Worm (Caenorhabditis elegans) whole organism, young adult: ENCODE results near the gene rmd-1.

Experiments
- B0019.2 ChIP-seq: fragments of 200-800 bp; sonication (Bioruptor generic); conservative IDR thresholded peaks from 2 replicates; pipeline ENCODE4 v1.3.6; 2022; ENCODE audit warnings: missing genetic modification reagents, missing genetic modification characterization, missing compliant biosample characterization
- B0035.1 ChIP-seq: sonication (generic microtip); optimal IDR thresholded peaks from 2 replicates; lab custom pipeline; 2016; ENCODE audit warnings: missing genetic modification characterization, mild to moderate bottlenecking, missing compliant biosample characterization, missing genotype, missing genetic modification reagents
- B0261.1 ChIP-seq: sonication (generic microtip); optimal IDR thresholded peaks from 2 replicates; lab custom pipeline; 2016; ENCODE audit warnings: mild to moderate bottlenecking, missing genetic modification characterization, moderate library complexity, missing compliant biosample characterization
- C06A6.2 ChIP-seq: fragments of 200-800 bp; sonication (Bioruptor generic); conservative IDR thresholded peaks from 2 replicates; pipeline ENCODE4 v1.3.6; 2022; ENCODE audit warnings: missing genetic modification characterization, missing compliant biosample characterization
- C17E4.6 ChIP-seq: fragments of 200-800 bp; sonication (Bioruptor generic); IDR thresholded peaks from 2 replicates; pipeline ENCODE4 v1.3.6; 2022; ENCODE audit warnings: missing genetic modification reagents, missing genetic modification characterization, missing compliant biosample characterization
- D2030.7 ChIP-seq: fragments of 200-800 bp; sonication (Bioruptor generic); IDR thresholded peaks from 2 replicates; pipeline ENCODE4 v1.3.6; 2022; ENCODE audit warnings: missing genetic modification reagents, missing genetic modification characterization, missing compliant biosample characterization
- F33H1.4 ChIP-seq: fragments of 200-800 bp; sonication (Bioruptor generic); IDR thresholded peaks from 2 replicates; pipeline ENCODE4 v1.3.6; 2022; ENCODE audit warnings: missing genetic modification reagents, missing genetic modification characterization, missing compliant biosample characterization
- F37B4.10 ChIP-seq: fragments of 200-800 bp; sonication (Bioruptor generic); IDR thresholded peaks from 2 replicates; pipeline ENCODE4 v1.3.6; 2022; ENCODE audit warnings: missing genetic modification characterization, missing compliant biosample characterization
- F49E8.2 ChIP-seq: sonication (generic microtip); optimal IDR thresholded peaks from 3 replicates; lab custom pipeline; 2017; ENCODE audit warnings: missing genetic modification characterization, mild to moderate bottlenecking, missing compliant biosample characterization, antibody characterized with exemption, moderate library complexity; ENCODE audit not compliant: insufficient read depth
- K12H6.12 ChIP-seq: fragments of 200-800 bp; sonication (Bioruptor generic); optimal IDR thresholded peaks from 2 replicates; lab custom pipeline; 2018; ENCODE audit warnings: mild to moderate bottlenecking, missing genetic modification characterization, missing compliant biosample characterization
- T07F8.4 ChIP-seq: sonication (generic microtip); optimal IDR thresholded peaks from 2 replicates; lab custom pipeline; 2016; ENCODE audit warnings: mild to moderate bottlenecking, missing genetic modification characterization, moderate library complexity, missing compliant biosample characterization
- Y67H2A.10 ChIP-seq: fragments of 200-800 bp; sonication (Bioruptor generic); conservative IDR thresholded peaks from 2 replicates; pipeline ENCODE4 v1.3.6; 2022; ENCODE audit warnings: missing genetic modification reagents, missing genetic modification characterization, missing compliant biosample characterization
- athp-1 ChIP-seq: sonication (generic microtip); optimal IDR thresholded peaks from 2 replicates; lab custom pipeline; 2017; ENCODE audit warnings: mild to moderate bottlenecking, missing genetic modification characterization, missing compliant biosample characterization
- attf-3 ChIP-seq: fragments of 200-800 bp; sonication (Bioruptor generic); conservative IDR thresholded peaks from 2 replicates; pipeline ENCODE4 v1.3.6; 2022; ENCODE audit warnings: missing genetic modification reagents, missing genetic modification characterization, missing compliant biosample characterization
- bed-2 ChIP-seq: fragments of 200-800 bp; sonication (Bioruptor generic); IDR thresholded peaks from 2 replicates; pipeline ENCODE4 v1.3.6; 2022; ENCODE audit warnings: missing genetic modification reagents, missing genetic modification characterization, missing compliant biosample characterization
- ccch-3 ChIP-seq: fragments of 200-800 bp; sonication (Bioruptor generic); optimal IDR thresholded peaks from 2 replicates; lab custom pipeline; 2018; ENCODE audit warnings: mild to moderate bottlenecking, missing genetic modification characterization, missing compliant biosample characterization
- cebp-1 ChIP-seq, 2 experiments: fragments of 200-800 bp in 1 of 2; sonication (Bioruptor generic) in 1 of 2; sonication (generic microtip) in 1 of 2; IDR thresholded peaks in 1 of 2; optimal IDR thresholded peaks in 1 of 2; 2 replicates each; pipeline versions ENCODE4 v1.3.6 to Lab custom; 2017 to 2022; ENCODE audit warnings: missing compliant biosample characterization in 2 of 2, missing genetic modification characterization in 2 of 2, mild to moderate bottlenecking in 1 of 2, missing genetic modification reagents in 1 of 2, moderate library complexity in 1 of 2
- ceh-27 ChIP-seq: fragments of 200-800 bp; sonication (Bioruptor generic); optimal IDR thresholded peaks from 2 replicates; lab custom pipeline; 2018; ENCODE audit warnings: mild to moderate bottlenecking, missing genetic modification characterization, moderate library complexity, missing compliant biosample characterization
- ceh-58 ChIP-seq: fragments of 200-800 bp; sonication (Bioruptor generic); IDR thresholded peaks from 2 replicates; pipeline ENCODE4 v1.3.6; 2022; ENCODE audit warnings: missing genetic modification characterization, missing compliant biosample characterization
- ceh-79 ChIP-seq: sonication (generic microtip); optimal IDR thresholded peaks from 2 replicates; lab custom pipeline; 2017; ENCODE audit warnings: mild to moderate bottlenecking, missing genetic modification characterization, missing compliant biosample characterization
- ceh-91 ChIP-seq: fragments of 200-800 bp; sonication (Bioruptor generic); IDR thresholded peaks from 2 replicates; pipeline ENCODE4 v1.3.6; 2022; ENCODE audit warnings: missing genetic modification reagents, missing genetic modification characterization, missing compliant biosample characterization
- dpl-1 ChIP-seq: fragments of 150-350 bp; optimal IDR thresholded peaks from 2 replicates; lab custom pipeline; 2014; ENCODE audit warnings: missing biosample characterization, missing genetic modification reagents, missing genetic modification characterization
- efl-1 ChIP-seq: fragments of 150-350 bp; optimal IDR thresholded peaks from 2 replicates; lab custom pipeline; 2014; ENCODE audit warnings: missing biosample characterization, missing genetic modification reagents, missing genetic modification characterization
- egl-18 ChIP-seq: fragments of 200-800 bp; sonication (Bioruptor generic); IDR thresholded peaks from 2 replicates; pipeline ENCODE4 v1.3.6; 2022; ENCODE audit warnings: missing genetic modification reagents, missing genetic modification characterization, missing compliant biosample characterization
- gei-17 ChIP-seq: fragments of 200-800 bp; sonication (Bioruptor generic); optimal IDR thresholded peaks from 2 replicates; lab custom pipeline; 2018; ENCODE audit warnings: mild to moderate bottlenecking, missing genetic modification characterization, missing compliant biosample characterization
- lin-26 ChIP-seq: fragments of 200-800 bp; sonication (Bioruptor generic); IDR thresholded peaks from 2 replicates; pipeline ENCODE4 v1.3.6; 2022; ENCODE audit warnings: missing genetic modification reagents, missing genetic modification characterization, missing compliant biosample characterization
- lin-35 ChIP-seq, 3 experiments: fragments of 150-350 bp in 2 of 3; sonication (generic microtip) in 1 of 3; optimal IDR thresholded peaks; 2 replicates each; lab custom pipeline; 2014 to 2018; ENCODE audit warnings: missing biosample characterization in 3 of 3, missing genetic modification characterization in 3 of 3, missing genetic modification reagents in 3 of 3
- lin-54 ChIP-seq: fragments of 200-800 bp; sonication (Bioruptor generic); optimal IDR thresholded peaks from 2 replicates; lab custom pipeline; 2018; ENCODE audit warnings: mild to moderate bottlenecking, missing genetic modification characterization, missing compliant biosample characterization
- lsy-27 ChIP-seq: sonication (generic microtip); optimal IDR thresholded peaks from 2 replicates; lab custom pipeline; 2017; ENCODE audit warnings: missing genetic modification characterization, mild to moderate bottlenecking, missing compliant biosample characterization, antibody characterized with exemption, missing genotype, borderline replicate concordance; ENCODE audit not compliant: insufficient read depth
- madf-6 ChIP-seq: fragments of 200-800 bp; sonication (Bioruptor generic); IDR thresholded peaks from 2 replicates; pipeline ENCODE4 v1.3.6; 2022; ENCODE audit warnings: missing genetic modification reagents, missing genetic modification characterization, missing compliant biosample characterization
- mel-28 ChIP-seq: sonication (generic microtip); optimal IDR thresholded peaks from 2 replicates; lab custom pipeline; 2016; ENCODE audit warnings: borderline replicate concordance, mild to moderate bottlenecking, missing genetic modification characterization, missing compliant biosample characterization
- mes-4 ChIP-seq: sonication (generic microtip); optimal IDR thresholded peaks from 2 replicates; lab custom pipeline; 2016; ENCODE audit warnings: missing genotype, missing genetic modification characterization, missing compliant biosample characterization
- mxl-1 ChIP-seq: sonication (generic microtip); optimal IDR thresholded peaks from 2 replicates; lab custom pipeline; 2016; ENCODE audit warnings: missing genetic modification characterization, missing compliant biosample characterization
- rcor-1 ChIP-seq: fragments of 200-800 bp; sonication (Bioruptor generic); IDR thresholded peaks from 2 replicates; pipeline ENCODE4 v1.3.6; 2022; ENCODE audit warnings: missing genetic modification reagents, missing genetic modification characterization, missing compliant biosample characterization
- rec-8 ChIP-seq, 2 experiments: sonication (generic microtip); optimal IDR thresholded peaks; 2 replicates each; lab custom pipeline; 2016; ENCODE audit warnings: mild to moderate bottlenecking in 2 of 2, missing genetic modification characterization in 2 of 2, missing genetic modification reagents in 2 of 2, missing genotype in 2 of 2, missing biosample characterization in 1 of 2, missing compliant biosample characterization in 1 of 2, moderate library complexity in 1 of 2
- repo-1 ChIP-seq: sonication (generic microtip); optimal IDR thresholded peaks from 2 replicates; lab custom pipeline; 2017; ENCODE audit warnings: mild to moderate bottlenecking, missing genetic modification characterization, missing compliant biosample characterization
- sdz-38 ChIP-seq: sonication (generic microtip); optimal IDR thresholded peaks from 2 replicates; lab custom pipeline; 2016; ENCODE audit warnings: missing genotype, missing genetic modification characterization, missing compliant biosample characterization
- sea-2 ChIP-seq: fragments of 200-800 bp; sonication (Bioruptor generic); IDR thresholded peaks from 2 replicates; pipeline ENCODE4 v1.3.6; 2022; ENCODE audit warnings: missing genetic modification characterization, missing compliant biosample characterization
- snpc-1.3 ChIP-seq: sonication (generic microtip); optimal IDR thresholded peaks from 2 replicates; lab custom pipeline; 2017; ENCODE audit warnings: missing genetic modification characterization, mild to moderate bottlenecking, missing compliant biosample characterization, antibody characterized with exemption, moderate library complexity, missing genotype, missing genetic modification reagents; ENCODE audit not compliant: insufficient read depth
- snpc-3.4 ChIP-seq: sonication (generic microtip); optimal IDR thresholded peaks from 2 replicates; lab custom pipeline; 2017; ENCODE audit warnings: missing genetic modification characterization, mild to moderate bottlenecking, missing compliant biosample characterization, antibody characterized with exemption, moderate library complexity, missing genotype, missing genetic modification reagents
- snpc-4 ChIP-seq, 5 experiments: fragments of 150-350 bp in 1 of 5; sonication (generic microtip) in 4 of 5; optimal IDR thresholded peaks; 2 replicates each; lab custom pipeline; 2014 to 2018; ENCODE audit warnings: missing genetic modification characterization in 5 of 5, missing biosample characterization in 3 of 5, antibody characterized with exemption in 2 of 5, mild to moderate bottlenecking in 2 of 5, missing compliant biosample characterization in 2 of 5, missing genotype in 2 of 5, moderate library complexity in 2 of 5, missing genetic modification reagents in 1 of 5
- xnd-1 ChIP-seq: sonication (generic microtip); optimal IDR thresholded peaks from 2 replicates; lab custom pipeline; 2016; ENCODE audit warnings: missing genotype, missing genetic modification reagents, missing genetic modification characterization, missing compliant biosample characterization

rmd-1 gene

DNA sequence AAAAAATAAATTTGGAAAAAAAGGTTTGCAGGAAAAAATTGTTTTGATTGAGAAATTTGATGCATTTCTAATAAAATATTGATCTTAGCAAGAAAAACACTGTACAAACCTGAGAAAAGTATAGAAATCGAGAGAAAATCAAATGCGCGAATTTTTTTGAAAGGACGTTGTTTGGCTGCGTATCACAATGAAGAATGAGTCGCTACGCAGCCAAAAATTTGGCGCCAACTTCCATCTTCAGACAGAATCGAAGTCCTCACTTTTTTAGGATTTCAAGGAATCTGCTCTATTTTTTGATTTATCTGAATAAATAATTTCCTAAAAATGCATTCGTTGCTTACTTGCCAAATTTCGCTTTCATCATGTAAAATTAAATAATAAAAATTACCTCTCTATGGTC, 12.2 kb upstream of the rmd-1 start (continued):
- no peak for TF ChIP-seq C06A6.2 (GFP tag; lab: Robert Waterston, UW)
- TF ChIP-seq D2030.7, result peak; percentile 63
- no peak for TF ChIP-seq Y67H2A.10
- TF ChIP-seq madf-6 (GFP tag; lab: Robert Waterston, UW), result peak; percentile 89
- TF ChIP-seq K12H6.12, result no peak
- no peak for TF ChIP-seq lsy-27 (tag; lab: Kevin White, UChicago)
- TF ChIP-seq ceh-27 (GFP tag; lab: Kevin White, UChicago), result no peak
- no peak for TF ChIP-seq mel-28 (tag; lab: Kevin White, UChicago)
- TF ChIP-seq athp-1, result no peak
- TF ChIP-seq T07F8.4 (tag; lab: Kevin White, UChicago), result no peak
- no peak for TF ChIP-seq snpc-4 (GFP tag; optimal IDR thresholded peaks at IDR 0.05; lab: Kevin White, UChicago)
- peak in 2 of 4 experiments; percentile 7 to 10 for TF ChIP-seq snpc-4 (tag; optimal IDR thresholded peaks at IDR 0.05; lab: Kevin White, UChicago)
- TF ChIP-seq ccch-3, result no peak
- no peak for TF ChIP-seq rec-8 (tag; optimal IDR thresholded peaks at IDR 0.05; lab: Kevin White, UChicago)
- no peak for TF ChIP-seq gei-17 (GFP tag; lab: Kevin White, UChicago)
- TF ChIP-seq mes-4 (tag; lab: Kevin White, UChicago), result no peak
- no peak for TF ChIP-seq rcor-1 (GFP tag; lab: Robert Waterston, UW)
- peak; percentile 59 for TF ChIP-seq dpl-1 (GFP tag; lab: Kevin White, UChicago)

DNA sequence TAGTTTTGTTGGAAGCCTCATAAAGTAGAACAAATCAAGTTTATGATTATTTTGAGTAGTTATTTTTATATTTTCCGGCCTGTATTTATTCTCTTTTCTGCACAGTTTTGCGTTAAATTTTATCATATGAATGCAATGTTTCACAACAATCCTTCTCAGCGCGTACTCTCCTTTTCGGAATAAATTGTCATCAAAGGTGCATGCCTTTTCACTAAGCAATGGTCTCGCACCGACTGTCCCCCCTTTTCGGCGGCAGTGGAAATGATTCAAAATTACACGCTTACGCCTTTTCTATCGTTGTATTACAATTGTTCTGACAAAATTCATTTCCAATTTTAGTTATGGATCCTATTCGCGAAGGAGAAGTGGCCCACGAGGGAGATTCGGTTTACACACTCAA, 11.8 kb upstream of the rmd-1 start, which contains the start of the genes iff-1 and cdk-1:
Gene iff-1, minus strand, starts transcription at position 61 of the 400 bp plus-strand sequence.
Gene cdk-1, plus strand, starts transcription at position 340 of the 400 bp plus-strand sequence.
- no peak for TF ChIP-seq B0035.1 (tag; lab: Kevin White, UChicago)
- TF ChIP-seq efl-1 (GFP tag; lab: Kevin White, UChicago), result peak; percentile 24
- peak; percentile 44 for TF ChIP-seq F33H1.4 (GFP tag; lab: Robert Waterston, UW)
- no peak for TF ChIP-seq bed-2 (GFP tag; lab: Robert Waterston, UW)
- TF ChIP-seq C17E4.6, result no peak
- TF ChIP-seq xnd-1 (tag; lab: Kevin White, UChicago), result no peak
- 0 out of 2 replicates have a peak, but pooled peaks have one; percentile 24 for TF ChIP-seq rcor-1 (GFP tag; lab: Robert Waterston, UW)
- no peak for TF ChIP-seq B0019.2 (GFP tag; lab: Robert Waterston, UW)
- peak; percentile 11 for TF ChIP-seq dpl-1 (GFP tag; lab: Kevin White, UChicago)
- no peak for TF ChIP-seq sdz-38 (tag; lab: Kevin White, UChicago)
- peak in 1 of 3 experiments; percentile 8 for TF ChIP-seq lin-35 (GFP tag; optimal IDR thresholded peaks at IDR 0.05; lab: Kevin White, UChicago)
- no peak for TF ChIP-seq ccch-3
- TF ChIP-seq mxl-1 (tag; lab: Kevin White, UChicago), result no peak
- no peak for TF ChIP-seq egl-18 (GFP tag; lab: Robert Waterston, UW)
- no peak for TF ChIP-seq ceh-79 (tag; lab: Kevin White, UChicago)
- TF ChIP-seq F37B4.10 (GFP tag; lab: Robert Waterston, UW), result no peak
- peak; percentile 2 for TF ChIP-seq lin-54 (GFP tag; lab: Kevin White, UChicago)
- no peak for TF ChIP-seq B0261.1
- no peak for TF ChIP-seq cebp-1 (GFP tag; IDR thresholded peaks at IDR 0.05; lab: Robert Waterston, UW)
- TF ChIP-seq cebp-1 (tag; optimal IDR thresholded peaks at IDR 0.05; lab: Kevin White, UChicago), result peak; percentile 53
- no peak for TF ChIP-seq sea-2 (GFP tag; lab: Robert Waterston, UW)

DNA sequence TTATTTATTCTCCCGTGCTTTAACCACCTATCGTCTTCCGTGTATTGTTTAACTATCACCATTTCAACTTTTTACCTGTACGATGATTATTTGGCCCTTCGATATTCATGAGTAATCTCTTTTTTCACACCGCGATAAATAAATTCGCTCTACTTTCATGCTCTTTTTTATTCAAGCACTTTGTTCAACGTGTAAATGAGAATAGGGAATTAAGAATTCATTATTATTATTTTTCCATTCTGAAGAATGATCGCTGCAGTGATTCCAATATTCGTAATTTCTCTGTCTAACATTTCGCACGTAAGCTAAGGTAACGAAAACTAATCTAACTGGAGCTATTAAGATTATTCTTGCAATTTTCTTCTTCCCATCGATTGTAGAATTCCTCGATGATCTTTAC, 10.2 kb upstream of the rmd-1 start, which contains the start of gene T05G5.4:
Gene T05G5.4, plus strand, starts transcription at position 241 of the 400 bp plus-strand sequence.
- TF ChIP-seq dpl-1 (GFP tag; lab: Kevin White, UChicago) (no peak), bed-2 (GFP tag; lab: Robert Waterston, UW) (no peak), mel-28 (tag; lab: Kevin White, UChicago) (no peak), ceh-58 (GFP tag; lab: Robert Waterston, UW) (no peak), ceh-27 (GFP tag; lab: Kevin White, UChicago) (no peak), repo-1 (no peak), lin-26 (GFP tag; lab: Robert Waterston, UW) (peak; percentile 55), athp-1 (peak; percentile 15), snpc-1.3 (tag; lab: Kevin White, UChicago) (peak; percentile 46), F49E8.2 (no peak), egl-18 (GFP tag; lab: Robert Waterston, UW) (no peak), attf-3 (GFP tag; lab: Robert Waterston, UW) (no peak), snpc-3.4 (tag; lab: Kevin White, UChicago) (peak; percentile 4), T07F8.4 (tag; lab: Kevin White, UChicago) (no peak), C17E4.6 (peak; percentile 46; the same call in 1 of the 2 replicates), sea-2 (GFP tag; lab: Robert Waterston, UW) (no peak), ceh-91 (GFP tag; lab: Robert Waterston, UW) (no peak), F33H1.4 (GFP tag; lab: Robert Waterston, UW) (no peak)
